Fruit fly (Drosophila melanogaster): ENCODE data around the gene CG5126.
A peak's percentile ranks its signal among the peaks of the same experiment; 100 is the strongest.

The CG5126 gene

dm6 chr2L:1183799-1184198 lies at the start of gene CG5126, which contains the start of gene Tgt:
Gene CG5126 (minus strand): TSS chr2L:1184020.
Gene Tgt (plus strand): TSS chr2L:1184065.
- TF ChIP-seq EcR (GFP tag; optimal IDR thresholded peaks at IDR 0.05) (no peak), Dll (optimal IDR thresholded peaks at IDR 0.05) (no peak), usp (GFP tag; optimal IDR thresholded peaks at IDR 0.05) (no peak)

- TF ChIP-seq EcR (GFP tag; optimal IDR thresholded peaks at IDR 0.05), result no peak
- no peak for TF ChIP-seq usp (GFP tag; optimal IDR thresholded peaks at IDR 0.05)
- no peak for TF ChIP-seq CG8478 (optimal IDR thresholded peaks at IDR 0.05)
- no peak for TF ChIP-seq psq (optimal IDR thresholded peaks at IDR 0.05)
- TF ChIP-seq pan (optimal IDR thresholded peaks at IDR 0.05), result no peak
- TF ChIP-seq Dll (optimal IDR thresholded peaks at IDR 0.05), result no peak
Observed at dm6 chr2L:1230691-1231090, 46.9 kb upstream of the CG5126 start.

- TF ChIP-seq psq (optimal IDR thresholded peaks at IDR 0.05) (no peak), CG8478 (optimal IDR thresholded peaks at IDR 0.05) (no peak), Dll (optimal IDR thresholded peaks at IDR 0.05) (no peak), EcR (GFP tag; optimal IDR thresholded peaks at IDR 0.05) (no peak), usp (GFP tag; optimal IDR thresholded peaks at IDR 0.05) (no peak), pan (optimal IDR thresholded peaks at IDR 0.05) (no peak)
Observed at dm6 chr2L:1218993-1219392, 35.2 kb upstream of the CG5126 start, which contains the start of gene CG42329. Gene CG42329 (plus strand): TSS chr2L:1219293.

- TF ChIP-seq psq (optimal IDR thresholded peaks at IDR 0.05) (no peak), EcR (GFP tag; optimal IDR thresholded peaks at IDR 0.05) (no peak), pan (optimal IDR thresholded peaks at IDR 0.05) (no peak), CG8478 (optimal IDR thresholded peaks at IDR 0.05) (no peak), usp (GFP tag; optimal IDR thresholded peaks at IDR 0.05) (no peak), Dll (optimal IDR thresholded peaks at IDR 0.05) (no peak)
Observed at dm6 chr2L:1218475-1218874, 34.7 kb upstream of the CG5126 start.

dm6 chr2L:1217892-1218473 lies 34.2 kb upstream of the CG5126 start:
- TF ChIP-seq Dll (optimal IDR thresholded peaks at IDR 0.05), result no peak
- no peak for TF ChIP-seq psq (optimal IDR thresholded peaks at IDR 0.05)
- TF ChIP-seq EcR (GFP tag; optimal IDR thresholded peaks at IDR 0.05), result no peak
- peak; percentile 62 for TF ChIP-seq pan (optimal IDR thresholded peaks at IDR 0.05)
- no peak for TF ChIP-seq CG8478 (optimal IDR thresholded peaks at IDR 0.05)
- TF ChIP-seq usp (GFP tag; optimal IDR thresholded peaks at IDR 0.05), result no peak

dm6 chr2L:1217033-1217612 lies 33.3 kb upstream of the CG5126 start:
- TF ChIP-seq pan (optimal IDR thresholded peaks at IDR 0.05) (no peak), Dll (optimal IDR thresholded peaks at IDR 0.05) (no peak), EcR (GFP tag; optimal IDR thresholded peaks at IDR 0.05) (no peak), usp (GFP tag; optimal IDR thresholded peaks at IDR 0.05) (no peak), psq (optimal IDR thresholded peaks at IDR 0.05) (no peak), CG8478 (optimal IDR thresholded peaks at IDR 0.05) (no peak)

- no peak for TF ChIP-seq CG8478 (optimal IDR thresholded peaks at IDR 0.05)
- no peak for TF ChIP-seq usp (GFP tag; optimal IDR thresholded peaks at IDR 0.05)
- TF ChIP-seq psq (optimal IDR thresholded peaks at IDR 0.05), result no peak
- no peak for TF ChIP-seq pan (optimal IDR thresholded peaks at IDR 0.05)
- no peak for TF ChIP-seq EcR (GFP tag; optimal IDR thresholded peaks at IDR 0.05)
- no peak for TF ChIP-seq Dll (optimal IDR thresholded peaks at IDR 0.05)
Observed at dm6 chr2L:1214465-1214864, 30.6 kb upstream of the CG5126 start.

dm6 chr2L:1213587-1213986 lies 29.8 kb upstream of the CG5126 start:
- TF ChIP-seq pan (optimal IDR thresholded peaks at IDR 0.05) (no peak), CG8478 (optimal IDR thresholded peaks at IDR 0.05) (no peak), psq (optimal IDR thresholded peaks at IDR 0.05) (no peak), Dll (optimal IDR thresholded peaks at IDR 0.05) (no peak), EcR (GFP tag; optimal IDR thresholded peaks at IDR 0.05) (no peak), usp (GFP tag; optimal IDR thresholded peaks at IDR 0.05) (no peak)

dm6 chr2L:1211528-1211927 lies 27.7 kb upstream of the CG5126 start:
- TF ChIP-seq Dll (optimal IDR thresholded peaks at IDR 0.05), result no peak
- no peak for TF ChIP-seq CG8478 (optimal IDR thresholded peaks at IDR 0.05)
- TF ChIP-seq psq (optimal IDR thresholded peaks at IDR 0.05), result no peak
- no peak for TF ChIP-seq pan (optimal IDR thresholded peaks at IDR 0.05)
- TF ChIP-seq usp (GFP tag; optimal IDR thresholded peaks at IDR 0.05), result no peak
- no peak for TF ChIP-seq EcR (GFP tag; optimal IDR thresholded peaks at IDR 0.05)

- TF ChIP-seq usp (GFP tag; optimal IDR thresholded peaks at IDR 0.05), result no peak
- no peak for TF ChIP-seq EcR (GFP tag; optimal IDR thresholded peaks at IDR 0.05)
- TF ChIP-seq Dll (optimal IDR thresholded peaks at IDR 0.05), result no peak
- TF ChIP-seq CG8478 (optimal IDR thresholded peaks at IDR 0.05), result no peak
- TF ChIP-seq pan (optimal IDR thresholded peaks at IDR 0.05), result no peak
- TF ChIP-seq psq (optimal IDR thresholded peaks at IDR 0.05), result no peak
Observed at dm6 chr2L:1207432-1207831, 23.6 kb upstream of the CG5126 start.

dm6 chr2L:1203915-1204314 lies 20.1 kb upstream of the CG5126 start, which contains the start of gene CG14342:
Gene CG14342 (plus strand): TSS chr2L:1204215.
- TF ChIP-seq usp (GFP tag; optimal IDR thresholded peaks at IDR 0.05) (no peak), Dll (optimal IDR thresholded peaks at IDR 0.05) (no peak), EcR (GFP tag; optimal IDR thresholded peaks at IDR 0.05) (no peak), CG8478 (optimal IDR thresholded peaks at IDR 0.05) (no peak), pan (optimal IDR thresholded peaks at IDR 0.05) (no peak), psq (optimal IDR thresholded peaks at IDR 0.05) (no peak)

- TF ChIP-seq Dll (optimal IDR thresholded peaks at IDR 0.05), result no peak
- no peak for TF ChIP-seq pan (optimal IDR thresholded peaks at IDR 0.05)
- no peak for TF ChIP-seq psq (optimal IDR thresholded peaks at IDR 0.05)
- no peak for TF ChIP-seq usp (GFP tag; optimal IDR thresholded peaks at IDR 0.05)
- no peak for TF ChIP-seq EcR (GFP tag; optimal IDR thresholded peaks at IDR 0.05)
- no peak for TF ChIP-seq CG8478 (optimal IDR thresholded peaks at IDR 0.05)
Observed at dm6 chr2L:1202445-1202844, 18.6 kb upstream of the CG5126 start.

All from whole organism.